Worm (Caenorhabditis elegans) whole organism, young adult: Measurements from ENCODE around the gene R07B7.12.

Experiments
- D2030.7 ChIP-seq: fragments of 200-800 bp; sonication (Bioruptor generic); IDR thresholded peaks from 2 replicates; pipeline ENCODE4 v1.3.6; 2022; ENCODE audit warnings: missing genetic modification reagents, missing genetic modification characterization, missing compliant biosample characterization
- F23B12.7 ChIP-seq: sonication (generic microtip); optimal IDR thresholded peaks from 2 replicates; lab custom pipeline; 2017; ENCODE audit warnings: missing genetic modification characterization, mild to moderate bottlenecking, missing compliant biosample characterization, antibody characterized with exemption, moderate library complexity; ENCODE audit not compliant: insufficient read depth
- F33H1.4 ChIP-seq: fragments of 200-800 bp; sonication (Bioruptor generic); IDR thresholded peaks from 2 replicates; pipeline ENCODE4 v1.3.6; 2022; ENCODE audit warnings: missing genetic modification reagents, missing genetic modification characterization, missing compliant biosample characterization
- K11D2.4 ChIP-seq: fragments of 200-800 bp; sonication (Bioruptor generic); IDR thresholded peaks from 2 replicates; pipeline ENCODE4 v1.3.6; 2022; ENCODE audit warnings: missing genetic modification reagents, missing genetic modification characterization, missing compliant biosample characterization
- bed-2 ChIP-seq: fragments of 200-800 bp; sonication (Bioruptor generic); IDR thresholded peaks from 2 replicates; pipeline ENCODE4 v1.3.6; 2022; ENCODE audit warnings: missing genetic modification reagents, missing genetic modification characterization, missing compliant biosample characterization
- efl-1 ChIP-seq: fragments of 150-350 bp; optimal IDR thresholded peaks from 2 replicates; lab custom pipeline; 2014; ENCODE audit warnings: missing biosample characterization, missing genetic modification reagents, missing genetic modification characterization
- egl-44 ChIP-seq: fragments of 200-800 bp; sonication (Bioruptor generic); IDR thresholded peaks from 2 replicates; pipeline ENCODE4 v1.3.6; 2022; ENCODE audit warnings: missing genetic modification reagents, missing genetic modification characterization, missing compliant biosample characterization
- ekl-4 ChIP-seq: fragments of 200-800 bp; sonication (Bioruptor generic); IDR thresholded peaks from 2 replicates; pipeline ENCODE4 v1.3.6; 2022; ENCODE audit warnings: missing genetic modification reagents, missing genetic modification characterization, missing compliant biosample characterization
- hlh-12 ChIP-seq: sonication (generic microtip); optimal IDR thresholded peaks from 2 replicates; lab custom pipeline; 2016; ENCODE audit warnings: missing genetic modification characterization, missing compliant biosample characterization
- hsf-1 ChIP-seq: fragments of 200-800 bp; sonication (Bioruptor generic); IDR thresholded peaks from 2 replicates; pipeline ENCODE4 v1.3.6; 2022; ENCODE audit warnings: missing genetic modification reagents, missing genetic modification characterization, missing compliant biosample characterization
- lin-26 ChIP-seq: fragments of 200-800 bp; sonication (Bioruptor generic); IDR thresholded peaks from 2 replicates; pipeline ENCODE4 v1.3.6; 2022; ENCODE audit warnings: missing genetic modification reagents, missing genetic modification characterization, missing compliant biosample characterization
- lir-1 ChIP-seq: fragments of 200-800 bp; sonication (Bioruptor generic); conservative IDR thresholded peaks from 2 replicates; pipeline ENCODE4 v1.3.6; 2022; ENCODE audit warnings: missing genetic modification reagents, missing genetic modification characterization, missing compliant biosample characterization
- madf-6 ChIP-seq: fragments of 200-800 bp; sonication (Bioruptor generic); IDR thresholded peaks from 2 replicates; pipeline ENCODE4 v1.3.6; 2022; ENCODE audit warnings: missing genetic modification reagents, missing genetic modification characterization, missing compliant biosample characterization
- madf-8 ChIP-seq: fragments of 200-800 bp; sonication (Bioruptor generic); conservative IDR thresholded peaks from 2 replicates; pipeline ENCODE4 v1.3.6; 2022; ENCODE audit warnings: missing genetic modification reagents, missing genetic modification characterization, missing compliant biosample characterization
- nfya-1 ChIP-seq: sonication (generic microtip); optimal IDR thresholded peaks from 2 replicates; lab custom pipeline; 2017; ENCODE audit warnings: antibody characterized with exemption, missing compliant biosample characterization, missing genetic modification characterization, borderline replicate concordance; ENCODE audit not compliant: insufficient read depth
- sea-2 ChIP-seq: fragments of 200-800 bp; sonication (Bioruptor generic); IDR thresholded peaks from 2 replicates; pipeline ENCODE4 v1.3.6; 2022; ENCODE audit warnings: missing genetic modification characterization, missing compliant biosample characterization
- somi-1 ChIP-seq: fragments of 200-800 bp; sonication (Bioruptor generic); optimal IDR thresholded peaks from 2 replicates; lab custom pipeline; 2018; ENCODE audit warnings: mild to moderate bottlenecking, missing genetic modification characterization, missing compliant biosample characterization
- ztf-25 ChIP-seq: fragments of 200-800 bp; sonication (Bioruptor generic); IDR thresholded peaks from 2 replicates; pipeline ENCODE4 v1.3.6; 2022; ENCODE audit warnings: missing genetic modification reagents, missing genetic modification characterization, missing compliant biosample characterization

The R07B7.12 gene

ce11 chrV:12140625-12141024 lies 51.8 kb downstream of the R07B7.12 start, which contains the start of gene C27A7.3:
TSS of gene C27A7.3 (plus strand) at chrV:12140925.
- TF ChIP-seq madf-6 (GFP tag; lab: Robert Waterston, UW), result no peak
- TF ChIP-seq ztf-25, result no peak
- no peak for TF ChIP-seq F23B12.7 (tag; lab: Kevin White, UChicago)
- TF ChIP-seq nfya-1 (tag; lab: Kevin White, UChicago), result no peak
- no peak for TF ChIP-seq lir-1 (GFP tag; lab: Robert Waterston, UW)
- no peak for TF ChIP-seq bed-2 (GFP tag; lab: Robert Waterston, UW)
- TF ChIP-seq egl-44 (GFP tag; lab: Robert Waterston, UW), result no peak
- no peak for TF ChIP-seq efl-1 (GFP tag; lab: Kevin White, UChicago)
- no peak for TF ChIP-seq somi-1 (GFP tag; lab: Kevin White, UChicago)
- no peak for TF ChIP-seq hlh-12
- TF ChIP-seq lin-26, result no peak
- TF ChIP-seq madf-8 (GFP tag; lab: Robert Waterston, UW), result no peak
- no peak for TF ChIP-seq sea-2 (GFP tag; lab: Robert Waterston, UW)
- no peak for TF ChIP-seq D2030.7 (GFP tag; lab: Robert Waterston, UW)
- no peak for TF ChIP-seq F33H1.4
- TF ChIP-seq K11D2.4 (GFP tag; lab: Robert Waterston, UW), result no peak
- TF ChIP-seq ekl-4, result no peak
- TF ChIP-seq hsf-1 (GFP tag; lab: Robert Waterston, UW), result no peak
